Fruit fly (Drosophila melanogaster) whole organism, wandering third instar larva: ENCODE measurements around the gene ergic53.

ENCODE experiments used
- CG9705 ChIP-seq: fragments of 200-800 bp; sonication (Bioruptor generic); optimal IDR thresholded peaks from 2 replicates; lab custom pipeline; 2018; ENCODE audit warnings: missing biosample characterization, mild to moderate bottlenecking, missing genetic modification characterization
- GATAd ChIP-seq: sonication (Bioruptor generic); optimal IDR thresholded peaks from 2 replicates; lab custom pipeline; 2016; ENCODE audit warnings: missing biosample characterization, missing genetic modification characterization
- Hr78 ChIP-seq: fragments of >200 bp; optimal IDR thresholded peaks from 2 replicates; lab custom pipeline; 2017; ENCODE audit warnings: missing biosample characterization, missing genetic modification characterization
- Hr83 ChIP-seq: fragments of 200-300 bp; sonication (Bioruptor generic); optimal IDR thresholded peaks from 2 replicates; lab custom pipeline; 2016; ENCODE audit warnings: missing biosample characterization, mild to moderate bottlenecking, missing genetic modification characterization, moderate library complexity; ENCODE audit not compliant: poor library complexity, severe bottlenecking
- Myc ChIP-seq: fragments of >200 bp; optimal IDR thresholded peaks from 2 replicates; lab custom pipeline; 2017
- Sp1 ChIP-seq: fragments of 200-800 bp; sonication (Bioruptor generic); optimal IDR thresholded peaks from 3 replicates; lab custom pipeline; 2019; ENCODE audit warnings: missing biosample characterization, mild to moderate bottlenecking, missing genetic modification characterization, moderate library complexity
- Vsx2 ChIP-seq: fragments of 200-300, 225-300 bp; sonication (Bioruptor generic); optimal IDR thresholded peaks from 2 replicates; lab custom pipeline; 2018; ENCODE audit warnings: missing biosample characterization, missing genetic modification characterization; ENCODE audit not compliant: partially characterized antibody
- br ChIP-seq: fragments of 200-800 bp; sonication (Bioruptor generic); optimal IDR thresholded peaks from 2 replicates; lab custom pipeline; 2016; ENCODE audit warnings: missing biosample characterization, missing genetic modification characterization
- dmrt93B ChIP-seq: fragments of 200-800 bp; sonication (Bioruptor generic); optimal IDR thresholded peaks from 2 replicates; lab custom pipeline; 2018; ENCODE audit warnings: missing biosample characterization, mild to moderate bottlenecking, missing genetic modification characterization
- ey ChIP-seq: fragments of 200-800 bp; sonication (Bioruptor generic); optimal IDR thresholded peaks from 2 replicates; lab custom pipeline; 2016; ENCODE audit warnings: missing biosample characterization, missing genetic modification characterization
- h ChIP-seq: fragments of 200-800 bp; sonication (Bioruptor generic); optimal IDR thresholded peaks from 3 replicates; lab custom pipeline; 2016; ENCODE audit warnings: missing biosample characterization, mild to moderate bottlenecking, missing genetic modification characterization
- jim ChIP-seq: fragments of 175-275, 200-325 bp; sonication (Bioruptor generic); optimal IDR thresholded peaks from 2 replicates; lab custom pipeline; 2016; ENCODE audit warnings: missing biosample characterization, mild to moderate bottlenecking, missing genetic modification characterization
- psq ChIP-seq: fragments of 200-800 bp; sonication (Bioruptor generic); optimal IDR thresholded peaks from 3 replicates; lab custom pipeline; 2017; ENCODE audit warnings: missing biosample characterization, mild to moderate bottlenecking, missing genetic modification characterization, moderate library complexity
- rgr ChIP-seq: fragments of 200-800 bp; sonication (Bioruptor generic); optimal IDR thresholded peaks from 3 replicates; lab custom pipeline; 2016; ENCODE audit warnings: missing biosample characterization, mild to moderate bottlenecking, missing genetic modification characterization

DNA sequence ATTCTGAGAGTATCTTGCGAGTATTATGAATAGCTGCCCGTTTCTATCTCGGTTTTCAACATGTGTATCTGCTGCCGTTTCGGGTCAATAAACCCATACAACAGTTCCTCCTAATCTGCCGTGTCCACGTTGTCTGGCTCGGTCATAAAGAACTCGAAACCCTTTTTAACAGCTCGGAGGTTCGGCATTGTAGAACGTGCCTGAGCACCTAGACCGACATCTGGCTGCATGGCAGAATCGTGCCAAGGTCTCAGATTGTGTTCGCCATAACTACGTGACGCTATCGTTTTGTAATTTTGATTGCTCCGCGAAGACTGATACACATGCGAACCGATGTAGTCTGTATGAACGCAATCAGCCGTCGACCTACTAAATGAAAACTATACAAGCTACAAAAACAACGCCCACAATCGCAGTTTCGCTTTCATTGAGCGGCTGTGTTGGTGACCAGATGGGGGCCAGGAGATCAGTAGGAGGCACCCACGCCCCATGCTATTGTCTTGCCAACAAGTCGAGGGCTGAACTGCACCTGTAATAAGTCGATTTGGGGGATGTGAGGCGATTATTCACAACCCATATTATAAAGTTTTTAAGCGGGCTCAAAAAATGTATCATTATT, 19.4 kb downstream of the ergic53 start:
- TF ChIP-seq br (no peak), CG9705 (GFP tag; lab: Kevin White, UChicago) (no peak), h (GFP tag; lab: Kevin White, UChicago) (no peak), GATAd (GFP tag; lab: Kevin White, UChicago) (no peak), dmrt93B (GFP tag; lab: Kevin White, UChicago) (no peak), psq (GFP tag; lab: Kevin White, UChicago) (no peak), Myc (no peak), Hr78 (GFP tag; lab: Kevin White, UChicago) (no peak), ey (GFP tag; lab: Kevin White, UChicago) (no peak), rgr (no peak), jim (GFP tag; lab: Kevin White, UChicago) (no peak), Vsx2 (GFP tag; lab: Kevin White, UChicago) (no peak), Hr83 (GFP tag; lab: Kevin White, UChicago) (no peak), Sp1 (GFP tag; lab: Kevin White, UChicago) (no peak)
